Worm (Caenorhabditis elegans) whole organism, L2 larva: ENCODE data around the gene nhr-70.

ENCODE experiments used
- ama-1 ChIP-seq: fragments of 150-350 bp; optimal IDR thresholded peaks from 2 replicates; lab custom pipeline; 2018; ENCODE audit warnings: inconsistent platforms
- nhr-11 ChIP-seq: fragments of 150-350 bp; optimal IDR thresholded peaks from 2 replicates; lab custom pipeline; 2014; ENCODE audit warnings: missing biosample characterization, missing genetic modification characterization
- nhr-77 ChIP-seq: fragments of 150-350 bp; optimal IDR thresholded peaks from 2 replicates; lab custom pipeline; 2014; ENCODE audit warnings: missing biosample characterization, missing genetic modification characterization
- unc-62 ChIP-seq: fragments of 150-350 bp; optimal IDR thresholded peaks from 2 replicates; lab custom pipeline; 2014; ENCODE audit warnings: missing biosample characterization, missing genetic modification reagents, missing genetic modification characterization
- zag-1 ChIP-seq: fragments of 150-350 bp; optimal IDR thresholded peaks from 2 replicates; lab custom pipeline; 2014; ENCODE audit warnings: missing biosample characterization, missing genetic modification characterization

DNA sequence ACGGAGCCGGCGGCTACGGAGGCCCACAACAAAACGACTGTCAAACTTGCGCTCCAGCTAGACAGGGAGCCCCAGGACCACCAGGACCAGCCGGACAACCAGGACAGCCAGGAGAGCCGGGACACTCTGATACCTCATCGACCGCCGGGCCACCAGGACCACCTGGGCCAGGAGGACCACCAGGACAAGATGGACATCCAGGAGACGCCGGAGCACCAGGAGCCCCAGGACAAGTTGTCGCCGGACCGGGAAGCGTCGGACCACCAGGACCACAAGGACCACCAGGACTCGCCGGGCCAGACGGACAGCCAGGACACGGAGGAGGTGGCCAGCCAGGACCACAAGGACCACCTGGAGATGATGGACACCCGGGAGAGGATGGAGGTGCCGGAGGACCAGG lies 22.7 kb downstream of the nhr-70 start:
- TF ChIP-seq nhr-11 (tag; lab: Kevin White, UChicago) (no peak), zag-1 (tag; lab: Kevin White, UChicago) (no peak), ama-1 (lab: Kevin White, UChicago) (no peak), unc-62 (no peak), nhr-77 (no peak)
